Worm (Caenorhabditis elegans) whole organism, late embryonic: ENCODE measurements around the gene srh-297.
"Not testable (repeated sequence)": the region's sequence is repeated elsewhere in the genome, so short reads cannot be mapped to it uniquely, and the experiment has no call there.

Source experiments
- ceh-31 ChIP-seq: sonication (generic microtip); optimal IDR thresholded peaks from 2 replicates; lab custom pipeline; 2016; ENCODE audit warnings: missing genetic modification characterization, missing compliant biosample characterization
- ceh-48 ChIP-seq: sonication (generic microtip); optimal IDR thresholded peaks from 2 replicates; lab custom pipeline; 2016; ENCODE audit warnings: missing genetic modification characterization, inconsistent platforms, missing compliant biosample characterization
- ceh-6 ChIP-seq: fragments of 200-800 bp; sonication (Bioruptor generic); optimal IDR thresholded peaks from 2 replicates; lab custom pipeline; 2018; ENCODE audit warnings: mild to moderate bottlenecking, missing genetic modification characterization, missing compliant biosample characterization
- che-1 ChIP-seq: sonication (generic microtip); optimal IDR thresholded peaks from 2 replicates; lab custom pipeline; 2016; ENCODE audit warnings: mild to moderate bottlenecking, missing genetic modification characterization, missing compliant biosample characterization
- ets-4 ChIP-seq: sonication (generic microtip); optimal IDR thresholded peaks from 2 replicates; lab custom pipeline; 2016; ENCODE audit warnings: missing genetic modification characterization, missing compliant biosample characterization
- fkh-10 ChIP-seq: fragments of 150-350 bp; optimal IDR thresholded peaks from 2 replicates; lab custom pipeline; 2014; ENCODE audit warnings: missing biosample characterization, missing genetic modification reagents, missing genetic modification characterization
- lin-11 ChIP-seq: fragments of 200-800 bp; sonication (Bioruptor generic); optimal IDR thresholded peaks from 2 replicates; lab custom pipeline; 2018; ENCODE audit warnings: mild to moderate bottlenecking, missing genetic modification characterization, missing compliant biosample characterization
- nfya-1 ChIP-seq: sonication (generic microtip); optimal IDR thresholded peaks from 2 replicates; lab custom pipeline; 2017; ENCODE audit warnings: missing genetic modification characterization, mild to moderate bottlenecking, missing compliant biosample characterization, antibody characterized with exemption, moderate library complexity
- nhr-11 ChIP-seq: fragments of 150-350 bp; optimal IDR thresholded peaks from 2 replicates; lab custom pipeline; 2014; ENCODE audit warnings: missing biosample characterization, missing genetic modification characterization
- pax-1 ChIP-seq: fragments of 150-350 bp; optimal IDR thresholded peaks from 2 replicates; lab custom pipeline; 2014; ENCODE audit warnings: missing biosample characterization, missing genetic modification characterization
- pqm-1 ChIP-seq: sonication (generic microtip); optimal IDR thresholded peaks from 2 replicates; lab custom pipeline; 2016; ENCODE audit warnings: missing genetic modification characterization, missing compliant biosample characterization
- tbx-2 ChIP-seq: sonication (generic microtip); optimal IDR thresholded peaks from 2 replicates; lab custom pipeline; 2016; ENCODE audit warnings: missing genetic modification characterization, missing compliant biosample characterization
- unc-55 ChIP-seq: sonication (generic microtip); optimal IDR thresholded peaks from 2 replicates; lab custom pipeline; 2017; ENCODE audit warnings: missing biosample characterization, missing genetic modification reagents, missing genetic modification characterization

ce11 chrII:3191544-3191943 lies 38.8 kb downstream of the srh-297 start, which contains the start of gene Y27F2A.9:
- not testable (repeated sequence) for TF ChIP-seq pqm-1; ets-4; unc-55 (GFP tag; lab: Kevin White, UChicago); ceh-48 (tag; lab: Kevin White, UChicago); lin-11 (tag; lab: Kevin White, UChicago); tbx-2 (tag; lab: Kevin White, UChicago); nhr-11 (tag; lab: Kevin White, UChicago); fkh-10 (GFP tag; lab: Kevin White, UChicago); nfya-1 (tag; lab: Kevin White, UChicago); ceh-31 (tag; lab: Kevin White, UChicago); pax-1 (tag; lab: Kevin White, UChicago); ceh-6; che-1 (tag; lab: Kevin White, UChicago)
